Worm (Caenorhabditis elegans) whole organism, L3 larva: Measurements from ENCODE around the gene F42G2.2.

Source experiments
- R02D3.7 ChIP-seq: fragments of 150-350 bp; optimal IDR thresholded peaks from 2 replicates; lab custom pipeline; 2014; ENCODE audit warnings: missing biosample characterization, missing genetic modification characterization
- ama-1 ChIP-seq: fragments of 150-350 bp; optimal IDR thresholded peaks from 2 replicates; lab custom pipeline; 2018
- ceh-16 ChIP-seq: sonication (generic microtip); optimal IDR thresholded peaks from 2 replicates; lab custom pipeline; 2017; ENCODE audit warnings: missing biosample characterization, missing genetic modification characterization
- ceh-28 ChIP-seq: fragments of 150-350 bp; optimal IDR thresholded peaks from 2 replicates; lab custom pipeline; 2014; ENCODE audit warnings: missing biosample characterization, missing genetic modification reagents, missing genetic modification characterization
- ceh-9 ChIP-seq: sonication (generic microtip); optimal IDR thresholded peaks from 2 replicates; lab custom pipeline; 2018; ENCODE audit warnings: missing biosample characterization, missing genetic modification characterization
- daf-12 ChIP-seq: fragments of 150-350 bp; optimal IDR thresholded peaks from 2 replicates; lab custom pipeline; 2014; ENCODE audit warnings: missing biosample characterization, missing genetic modification reagents, missing genetic modification characterization
- egl-27 ChIP-seq: sonication (generic microtip); optimal IDR thresholded peaks from 4 replicates; lab custom pipeline; 2017; ENCODE audit warnings: missing biosample characterization, missing genetic modification reagents, missing genetic modification characterization
- egl-5 ChIP-seq: fragments of 150-350 bp; optimal IDR thresholded peaks from 2 replicates; lab custom pipeline; 2017; ENCODE audit warnings: missing biosample characterization, missing genetic modification reagents, missing genetic modification characterization, inconsistent platforms
- elt-2 ChIP-seq: sonication (generic microtip); optimal IDR thresholded peaks from 2 replicates; lab custom pipeline; 2016; ENCODE audit warnings: missing genetic modification reagents, mild to moderate bottlenecking, missing genetic modification characterization, missing compliant biosample characterization
- elt-3 ChIP-seq, 3 experiments: fragments of 150-350 bp in 1 of 3; sonication (generic microtip) in 2 of 3; optimal IDR thresholded peaks; 2 replicates in 2 of 3; 4 replicates in 1 of 3; lab custom pipeline; 2014 to 2017; ENCODE audit warnings: missing biosample characterization in 3 of 3, missing genetic modification characterization in 3 of 3
- fkh-2 ChIP-seq: fragments of 150-350 bp; optimal IDR thresholded peaks from 2 replicates; lab custom pipeline; 2014; ENCODE audit warnings: missing biosample characterization, missing genetic modification reagents, missing genetic modification characterization
- jun-1 ChIP-seq: fragments of 150-350 bp; optimal IDR thresholded peaks from 2 replicates; lab custom pipeline; 2014; ENCODE audit warnings: missing biosample characterization, missing genetic modification reagents, missing genetic modification characterization
- lin-15B ChIP-seq: fragments of 150-350 bp; optimal IDR thresholded peaks from 2 replicates; lab custom pipeline; 2014; ENCODE audit warnings: missing biosample characterization, missing genetic modification characterization
- lin-39 ChIP-seq: fragments of 150-350 bp; optimal IDR thresholded peaks from 2 replicates; lab custom pipeline; 2018; ENCODE audit warnings: missing biosample characterization, missing genetic modification reagents, missing genetic modification characterization
- lsy-12 ChIP-seq: sonication (generic microtip); optimal IDR thresholded peaks from 2 replicates; lab custom pipeline; 2016; ENCODE audit warnings: mild to moderate bottlenecking, missing genetic modification characterization, missing compliant biosample characterization
- mml-1 ChIP-seq: fragments of 150-350 bp; sonication (generic microtip); optimal IDR thresholded peaks from 3 replicates; lab custom pipeline; 2014; ENCODE audit warnings: missing biosample characterization, missing genetic modification characterization
- nhr-11 ChIP-seq: fragments of 150-350 bp; optimal IDR thresholded peaks from 2 replicates; lab custom pipeline; 2014; ENCODE audit warnings: missing biosample characterization, missing genetic modification characterization
- nhr-12 ChIP-seq: fragments of 150-350 bp; optimal IDR thresholded peaks from 2 replicates; lab custom pipeline; 2014; ENCODE audit warnings: missing biosample characterization, missing genetic modification characterization
- nhr-237 ChIP-seq: fragments of 150-350 bp; optimal IDR thresholded peaks from 2 replicates; lab custom pipeline; 2014; ENCODE audit warnings: missing biosample characterization, missing genetic modification characterization
- nhr-28 ChIP-seq: fragments of 150-350 bp; optimal IDR thresholded peaks from 2 replicates; lab custom pipeline; 2014; ENCODE audit warnings: missing biosample characterization, missing genetic modification characterization
- nhr-43 ChIP-seq: sonication (generic microtip); optimal IDR thresholded peaks from 2 replicates; lab custom pipeline; 2016; ENCODE audit warnings: mild to moderate bottlenecking, missing genetic modification characterization, missing compliant biosample characterization; ENCODE audit not compliant: poor library complexity, severe bottlenecking
- nhr-76 ChIP-seq: fragments of 150-350 bp; sonication (generic microtip); optimal IDR thresholded peaks from 5 replicates; lab custom pipeline; 2014; ENCODE audit warnings: missing biosample characterization, missing genetic modification characterization
- nhr-77 ChIP-seq: fragments of 150-350 bp; optimal IDR thresholded peaks from 2 replicates; lab custom pipeline; 2014; ENCODE audit warnings: missing biosample characterization, missing genetic modification characterization
- pha-4 ChIP-seq: fragments of 150-350 bp; optimal IDR thresholded peaks from 2 replicates; lab custom pipeline; 2014; ENCODE audit warnings: missing biosample characterization, missing genetic modification reagents, missing genetic modification characterization
- pqm-1 ChIP-seq: fragments of 150-350 bp; optimal IDR thresholded peaks from 2 replicates; lab custom pipeline; 2017; ENCODE audit warnings: missing biosample characterization, missing genetic modification characterization, inconsistent platforms
- sea-2 ChIP-seq: fragments of 150-350 bp; sonication (generic microtip); optimal IDR thresholded peaks from 4 replicates; lab custom pipeline; 2014; ENCODE audit warnings: missing biosample characterization, missing genetic modification reagents, missing genetic modification characterization
- skn-1 ChIP-seq: fragments of 150-350 bp; optimal IDR thresholded peaks from 2 replicates; lab custom pipeline; 2014; ENCODE audit warnings: missing biosample characterization, missing genetic modification characterization
- snpc-4 ChIP-seq: fragments of 150-350 bp; optimal IDR thresholded peaks from 2 replicates; lab custom pipeline; 2014; ENCODE audit warnings: missing biosample characterization, missing genetic modification characterization
- unc-39 ChIP-seq: sonication (generic microtip); optimal IDR thresholded peaks from 4 replicates; lab custom pipeline; 2017; ENCODE audit warnings: missing biosample characterization, missing genetic modification characterization
- unc-62 ChIP-seq: fragments of 150-350 bp; sonication (generic microtip); optimal IDR thresholded peaks from 4 replicates; lab custom pipeline; 2014; ENCODE audit warnings: missing biosample characterization, missing genetic modification reagents, missing genetic modification characterization
- zag-1 ChIP-seq: fragments of 150-350 bp; optimal IDR thresholded peaks from 2 replicates; lab custom pipeline; 2014; ENCODE audit warnings: missing biosample characterization, missing genetic modification characterization
- ztf-11 ChIP-seq: fragments of 150-350 bp; optimal IDR thresholded peaks from 2 replicates; lab custom pipeline; 2014; ENCODE audit warnings: missing biosample characterization, missing genetic modification characterization

Gene F42G2.2

ce11 chrII:2452492-2452891, 30.5 kb downstream of the F42G2.2 start:
- peak; percentile 64 for TF ChIP-seq pqm-1
- TF ChIP-seq elt-2 (tag; lab: Kevin White, UChicago) = peak; percentile 58
- no peak for TF ChIP-seq skn-1 (tag; lab: Kevin White, UChicago)
- TF ChIP-seq ama-1 (lab: Kevin White, UChicago) = peak; percentile 7
- TF ChIP-seq lsy-12 = no peak
- TF ChIP-seq pha-4 (tag; lab: Kevin White, UChicago) = peak; percentile 50
- no peak for TF ChIP-seq egl-27 (tag; lab: Kevin White, UChicago)
- no peak for TF ChIP-seq nhr-28 (tag; lab: Kevin White, UChicago)

DNA sequence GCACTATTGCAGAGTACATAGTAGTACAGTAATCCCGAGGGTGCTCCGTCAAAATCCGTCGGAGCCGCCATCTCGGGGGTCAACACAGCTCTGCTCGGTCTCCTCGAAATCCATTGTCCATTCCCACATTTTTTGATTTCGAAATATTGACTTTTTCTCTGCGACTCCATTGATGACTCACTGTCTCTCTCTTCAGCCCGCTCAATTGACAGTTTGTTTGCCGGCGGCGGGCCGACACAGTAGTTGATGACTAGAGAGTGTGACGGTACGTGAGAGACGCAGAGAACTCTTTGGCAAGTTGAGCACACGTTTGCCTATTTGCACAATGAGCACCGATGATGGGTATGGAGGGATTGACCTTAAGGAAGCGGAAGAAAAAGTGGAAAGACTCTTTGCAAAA, 32.8 kb downstream of the F42G2.2 start:
- TF ChIP-seq zag-1 (tag; lab: Kevin White, UChicago) = no peak
- no peak for TF ChIP-seq nhr-43 (tag; lab: Kevin White, UChicago)
- no peak for TF ChIP-seq unc-62 (GFP tag; lab: Kevin White, UChicago)
- peak; percentile 51 for TF ChIP-seq snpc-4 (tag; lab: Kevin White, UChicago)
- TF ChIP-seq pqm-1 = peak; percentile 65
- no peak for TF ChIP-seq ceh-16
- no peak for TF ChIP-seq lin-15B (tag; lab: Kevin White, UChicago)
- TF ChIP-seq elt-2 (tag; lab: Kevin White, UChicago) = peak; percentile 57
- no peak for TF ChIP-seq mml-1 (tag; lab: Kevin White, UChicago)
- TF ChIP-seq jun-1 (tag; lab: Kevin White, UChicago) = peak; percentile 41
- TF ChIP-seq pha-4 (tag; lab: Kevin White, UChicago) = peak; percentile 96
- peak; percentile 53 for TF ChIP-seq ceh-28 (tag; lab: Kevin White, UChicago)

- TF ChIP-seq R02D3.7 (tag; lab: Kevin White, UChicago) = no peak
- TF ChIP-seq jun-1 (tag; lab: Kevin White, UChicago) = no peak
- TF ChIP-seq ama-1 (lab: Kevin White, UChicago) = no peak
- TF ChIP-seq nhr-11 (tag; lab: Kevin White, UChicago) = no peak
- no peak for TF ChIP-seq nhr-237
- TF ChIP-seq egl-5 (tag; lab: Kevin White, UChicago) = no peak
- TF ChIP-seq ceh-16 = no peak
- no peak for TF ChIP-seq ztf-11 (tag; lab: Kevin White, UChicago)
- no peak for TF ChIP-seq unc-62 (GFP tag; lab: Kevin White, UChicago)
- TF ChIP-seq lin-39 (tag; lab: Kevin White, UChicago) = no peak
- TF ChIP-seq nhr-76 (tag; lab: Kevin White, UChicago) = no peak
- no peak for TF ChIP-seq daf-12 (tag; lab: Kevin White, UChicago)
- no peak for TF ChIP-seq unc-39 (tag; lab: Kevin White, UChicago)
- no peak for TF ChIP-seq skn-1 (tag; lab: Kevin White, UChicago)
- no peak for TF ChIP-seq sea-2 (GFP tag; lab: Kevin White, UChicago)
- no peak for TF ChIP-seq nhr-12 (tag; lab: Kevin White, UChicago)
- no peak for TF ChIP-seq elt-3 (tag; optimal IDR thresholded peaks at IDR 0.05; lab: Kevin White, UChicago)
- TF ChIP-seq nhr-77 (tag; lab: Kevin White, UChicago) = no peak
- TF ChIP-seq pqm-1 = no peak
- no peak for TF ChIP-seq pha-4 (tag; lab: Kevin White, UChicago)
- TF ChIP-seq, all 47 proteins: peak for 0
Observed at ce11 chrII:2455931-2456576, 34.0 kb downstream of the F42G2.2 start.

DNA sequence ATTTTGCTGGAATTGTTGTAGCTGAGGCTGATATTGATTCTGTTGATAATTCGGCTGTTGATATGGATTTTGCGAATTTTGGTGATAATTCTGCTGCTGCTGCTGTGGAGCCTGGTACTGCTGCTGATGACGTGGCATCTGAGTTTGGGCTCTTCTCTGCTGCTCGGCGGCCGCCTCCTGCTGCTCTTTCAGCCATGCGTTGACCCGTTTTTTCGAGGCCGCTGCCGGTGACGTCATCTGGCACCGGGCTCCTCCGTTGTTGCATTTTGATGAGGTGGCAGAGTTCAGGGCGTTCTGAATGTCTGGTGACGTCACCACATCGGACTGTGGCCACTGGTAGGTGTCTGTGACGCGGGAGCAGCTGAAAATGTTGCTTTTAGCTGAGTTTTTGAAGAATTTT, 35.0 kb downstream of the F42G2.2 start:
- no peak for TF ChIP-seq nhr-237

ce11 chrII:2458881-2459280, 36.9 kb downstream of the F42G2.2 start, which contains the start of gene pqn-42:
TSS of gene pqn-42 (minus strand) at chrII:2458981.
- TF ChIP-seq fkh-2 (tag; lab: Kevin White, UChicago) = no peak
- no peak for TF ChIP-seq ceh-9 (tag; lab: Kevin White, UChicago)
- no peak for TF ChIP-seq skn-1 (tag; lab: Kevin White, UChicago)
- no peak for TF ChIP-seq ama-1 (lab: Kevin White, UChicago)
- TF ChIP-seq mml-1 (tag; lab: Kevin White, UChicago) = no peak
